Fruit fly (Drosophila melanogaster): ENCODE results near the gene gkt.

The gkt gene

DNA sequence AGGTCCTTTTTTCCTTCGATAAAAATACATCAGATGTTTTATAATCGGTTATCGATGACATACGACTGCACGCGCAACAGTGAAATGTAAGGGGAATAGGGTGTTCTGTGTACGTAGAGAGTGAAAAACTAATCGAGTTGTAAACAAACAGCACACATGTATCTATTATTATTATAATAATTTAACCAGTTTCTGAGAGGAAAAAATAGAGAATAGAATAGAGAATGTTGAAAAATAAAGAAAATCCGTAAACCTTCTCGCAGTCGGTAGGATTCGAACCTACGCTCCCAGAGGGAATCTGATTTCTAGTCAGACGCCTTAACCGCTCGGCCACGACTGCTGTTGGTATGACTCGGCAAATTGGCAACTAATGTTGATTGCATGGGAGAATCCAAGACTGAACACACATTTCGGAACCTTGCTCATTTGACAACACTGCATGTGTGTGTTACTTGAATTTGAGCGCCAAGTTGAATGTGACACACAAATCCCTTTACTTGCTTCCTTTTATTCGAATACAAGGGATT lies 13.1 kb downstream of the gkt start:
- peak; percentile 44 for TF ChIP-seq CG17801 (GFP tag; optimal IDR thresholded peaks at IDR 0.05; ENCODE audit: partially characterized antibody)

DNA sequence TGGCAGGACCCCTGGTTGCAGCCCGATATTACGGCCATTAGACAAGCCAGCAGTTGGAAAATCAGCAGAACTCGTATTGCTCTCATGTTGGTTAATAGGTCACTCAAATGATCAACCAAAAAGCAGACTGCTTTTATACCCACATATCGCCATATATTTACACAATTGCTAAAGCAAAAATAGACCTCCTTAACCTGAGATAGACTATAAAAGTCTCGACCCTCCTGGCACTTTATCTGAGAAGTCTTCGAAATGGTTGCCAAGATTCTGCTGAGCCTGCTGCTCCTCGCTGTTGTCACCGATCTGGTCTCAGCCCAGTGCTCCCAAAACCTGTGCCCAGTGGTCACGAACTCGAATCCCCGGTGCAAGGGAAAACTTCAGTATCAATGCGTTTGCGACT lies 14.0 kb downstream of the gkt start, which contains the start of the genes CG31698 and CG15404:
Gene CG31698, minus strand, starts transcription at position 101 of the 400 bp plus-strand sequence.
Gene CG15404, plus strand, starts transcription at position 233 of the 400 bp plus-strand sequence.
- TF ChIP-seq CG17801 (GFP tag; optimal IDR thresholded peaks at IDR 0.05; ENCODE audit: partially characterized antibody) = no peak

DNA sequence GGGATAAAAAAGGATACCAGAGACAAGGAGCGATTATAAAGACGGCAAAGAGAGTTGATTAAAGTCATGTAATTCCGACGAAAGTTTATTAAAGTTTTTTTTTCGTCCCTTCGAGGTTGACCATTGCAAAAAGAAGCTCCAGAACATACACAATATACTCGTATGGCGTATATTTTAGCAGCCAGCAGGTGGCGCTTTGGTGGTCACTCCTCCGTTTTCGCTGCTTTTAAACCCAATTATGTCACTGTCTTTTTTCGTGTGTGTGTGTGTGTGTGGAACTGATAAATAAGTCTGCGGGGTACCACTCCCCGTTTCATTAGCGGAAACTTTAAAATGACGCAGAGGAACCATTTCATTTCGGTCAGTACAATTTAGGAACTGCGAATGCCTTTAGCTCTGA lies 19.9 kb downstream of the gkt start:
- no peak for TF ChIP-seq CG17801 (GFP tag; optimal IDR thresholded peaks at IDR 0.05; ENCODE audit: partially characterized antibody)

DNA sequence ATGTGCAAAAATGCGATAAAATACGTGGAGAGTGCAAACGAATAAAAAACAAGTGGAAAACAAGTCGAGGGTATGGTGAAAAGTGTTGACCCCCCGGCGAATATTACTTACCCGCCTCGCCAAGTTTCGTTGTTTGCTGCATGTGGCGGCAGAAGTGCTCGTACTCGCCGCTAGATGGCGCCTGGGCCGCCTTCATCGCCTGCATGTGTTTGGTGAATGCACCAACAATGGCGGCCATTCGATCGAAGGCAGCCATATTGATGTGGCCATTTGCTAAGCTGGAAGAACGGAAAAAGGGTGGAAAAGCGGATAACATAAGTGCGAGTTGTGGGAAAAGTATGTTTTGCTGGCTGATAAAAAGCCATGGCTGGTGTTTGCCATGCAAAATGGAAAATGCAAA lies 23.5 kb downstream of the gkt start:
- no peak for TF ChIP-seq CG17801 (GFP tag; optimal IDR thresholded peaks at IDR 0.05; ENCODE audit: partially characterized antibody)

DNA sequence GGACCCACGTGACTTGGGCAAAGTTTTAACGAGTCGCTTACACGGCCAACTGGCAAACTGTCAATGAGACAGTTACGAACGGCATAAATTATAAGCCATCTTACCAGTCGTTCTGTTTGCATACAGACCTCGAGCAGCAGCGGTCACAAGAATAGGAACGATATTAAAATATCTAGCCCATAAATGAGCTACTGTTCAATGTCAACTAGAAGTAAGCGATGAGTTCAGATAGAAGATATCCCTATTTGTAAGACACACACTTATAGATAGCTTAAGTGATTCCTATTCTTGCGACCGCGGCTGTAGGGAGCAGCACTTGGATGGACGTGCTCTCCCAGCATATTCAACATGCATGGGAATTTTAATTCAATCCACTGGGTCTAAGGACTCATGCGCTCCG lies 29.1 kb downstream of the gkt start:
- TF ChIP-seq CG17801 (GFP tag; optimal IDR thresholded peaks at IDR 0.05; ENCODE audit: partially characterized antibody) = no peak

DNA sequence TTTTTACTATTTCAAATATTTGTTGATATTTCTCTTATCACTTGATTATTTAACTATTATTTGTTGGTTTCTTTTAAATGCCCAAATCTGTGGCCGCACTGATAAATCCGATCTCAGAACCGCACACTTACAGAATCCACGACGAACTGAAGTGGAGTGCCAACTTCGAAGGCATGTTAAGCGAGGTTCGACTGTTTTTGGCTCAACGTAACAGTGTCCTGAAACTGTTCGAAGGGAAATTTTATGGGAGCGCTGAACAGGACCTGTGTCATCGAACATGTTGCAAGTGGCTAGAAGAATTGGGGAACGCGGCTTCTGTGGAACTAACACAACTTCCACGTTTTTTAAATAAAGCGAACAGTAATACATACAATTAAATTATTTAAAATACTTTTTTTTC lies 39.8 kb downstream of the gkt start:
- TF ChIP-seq CG17801 (GFP tag; optimal IDR thresholded peaks at IDR 0.05; ENCODE audit: partially characterized antibody) = no peak

DNA sequence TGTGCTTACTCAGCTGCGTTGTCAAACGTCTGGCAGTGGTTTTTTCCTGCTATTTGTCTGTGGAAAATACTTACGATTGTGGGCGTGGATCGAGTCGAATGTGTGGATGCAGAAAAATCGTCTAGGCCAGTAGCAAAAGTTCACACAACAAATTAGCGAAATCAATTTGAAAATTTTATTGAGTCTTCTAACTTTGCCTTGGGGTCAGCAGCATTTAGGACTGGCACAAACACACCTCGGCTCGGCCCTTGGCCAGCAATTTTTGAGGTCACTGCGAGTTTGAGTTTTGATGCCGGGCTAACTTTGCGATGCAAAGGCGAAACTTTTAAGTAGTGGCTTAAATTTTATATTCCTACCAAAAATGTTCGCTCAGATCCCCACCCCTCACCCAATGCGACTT lies 40.6 kb downstream of the gkt start, which contains the start of gene CG34393:
Gene CG34393, minus strand, starts transcription at position 101 of the 400 bp plus-strand sequence.
- no peak for TF ChIP-seq CG17801 (GFP tag; optimal IDR thresholded peaks at IDR 0.05; ENCODE audit: partially characterized antibody)
